Fruit fly (Drosophila melanogaster): Measurements from ENCODE around the gene Ms.

dm6 chr3R:24295556-24296465 lies 45.5 kb upstream of the Ms start:
- TF ChIP-seq Ets96B (tag; optimal IDR thresholded peaks at IDR 0.05) = peak; percentile 97
- TF ChIP-seq Gug (GFP tag; IDR thresholded peaks at IDR 0.05) = peak; percentile 91

Data from whole organism, prepupa.